Fruit fly (Drosophila melanogaster) whole organism, prepupa: Measurements from ENCODE around the gene CG14154.

Experiments used
- Blimp-1 ChIP-seq: fragments of 200-800 bp; sonication (Bioruptor generic); optimal IDR thresholded peaks from 3 replicates; lab custom pipeline; 2017; ENCODE audit warnings: missing biosample characterization, missing genetic modification characterization, mild to moderate bottlenecking, moderate library complexity, missing genetic modification reagents
- CG10631 ChIP-seq: fragments of 200-800 bp; sonication (Bioruptor generic); optimal IDR thresholded peaks from 2 replicates; lab custom pipeline; 2016; ENCODE audit warnings: missing biosample characterization, missing genetic modification characterization
- CG10669 ChIP-seq: fragments of 200-800 bp; sonication (Bioruptor generic); optimal IDR thresholded peaks from 3 replicates; lab custom pipeline; 2018; ENCODE audit warnings: missing biosample characterization, mild to moderate bottlenecking, missing genetic modification characterization, moderate library complexity
- CG11762 ChIP-seq: fragments of 200-800 bp; sonication (Bioruptor generic); optimal IDR thresholded peaks from 3 replicates; lab custom pipeline; 2016; ENCODE audit warnings: missing biosample characterization, missing genetic modification characterization; ENCODE audit not compliant: insufficient read depth
- CG11902 ChIP-seq: fragments of 200-800 bp; sonication (Bioruptor generic); optimal IDR thresholded peaks from 3 replicates; lab custom pipeline; 2016; ENCODE audit warnings: missing biosample characterization, missing genetic modification characterization
- CG1621 ChIP-seq: fragments of 200-800 bp; sonication (Bioruptor generic); optimal IDR thresholded peaks from 3 replicates; lab custom pipeline; 2018; ENCODE audit warnings: missing biosample characterization, mild to moderate bottlenecking, missing genetic modification characterization
- CG16779 ChIP-seq: fragments of 200-800 bp; sonication (Bioruptor generic); optimal IDR thresholded peaks from 3 replicates; lab custom pipeline; 2017; ENCODE audit warnings: missing biosample characterization, mild to moderate bottlenecking, missing genetic modification characterization
- CG3032 ChIP-seq: fragments of 200-800 bp; optimal IDR thresholded peaks from 2 replicates; lab custom pipeline; 2019; ENCODE audit warnings: missing biosample characterization, mild to moderate bottlenecking, missing genetic modification characterization, moderate library complexity
- CG31627 ChIP-seq: fragments of 200-800 bp; sonication (Bioruptor generic); optimal IDR thresholded peaks from 3 replicates; lab custom pipeline; 2016; ENCODE audit warnings: missing biosample characterization, missing genetic modification characterization
- CG32006 ChIP-seq: fragments of 200-800 bp; sonication (Bioruptor generic); optimal IDR thresholded peaks from 3 replicates; lab custom pipeline; 2017; ENCODE audit warnings: missing biosample characterization, mild to moderate bottlenecking, missing genetic modification characterization
- CG34406 ChIP-seq: fragments of 200-800 bp; sonication (Bioruptor generic); optimal IDR thresholded peaks from 3 replicates; lab custom pipeline; 2016; ENCODE audit warnings: missing biosample characterization, missing genetic modification characterization
- CG6163 ChIP-seq: fragments of 200-800 bp; sonication (Bioruptor generic); IDR thresholded peaks from 3 replicates; pipeline ENCODE4 v1.3.6; 2022; ENCODE audit warnings: missing biosample characterization, missing genetic modification characterization
- CG6276 ChIP-seq: fragments of 200-800 bp; sonication (Bioruptor generic); optimal IDR thresholded peaks from 2 replicates; lab custom pipeline; 2017; ENCODE audit warnings: missing biosample characterization, mild to moderate bottlenecking, missing genetic modification characterization
- CG6792 ChIP-seq: fragments of 200-800 bp; sonication (Bioruptor generic); optimal IDR thresholded peaks from 3 replicates; lab custom pipeline; 2016; ENCODE audit warnings: missing biosample characterization, missing genetic modification characterization
- CG6808 ChIP-seq: fragments of 200-800 bp; sonication (Bioruptor generic); optimal IDR thresholded peaks from 3 replicates; lab custom pipeline; 2017; ENCODE audit warnings: missing biosample characterization, missing genetic modification characterization, mild to moderate bottlenecking, moderate library complexity, missing genetic modification reagents
- CG6854 ChIP-seq: fragments of 200-800 bp; sonication (Bioruptor generic); optimal IDR thresholded peaks from 2 replicates; lab custom pipeline; 2017; ENCODE audit warnings: missing biosample characterization, mild to moderate bottlenecking, missing genetic modification characterization
- CG7368 ChIP-seq: fragments of 200-800 bp; sonication (Bioruptor generic); optimal IDR thresholded peaks from 3 replicates; lab custom pipeline; 2016; ENCODE audit warnings: missing biosample characterization, missing genetic modification characterization
- CG8119 ChIP-seq: fragments of 200-800 bp; sonication (Bioruptor generic); IDR thresholded peaks from 3 replicates; pipeline ENCODE4 v1.3.6; 2022; ENCODE audit warnings: missing biosample characterization, missing genetic modification characterization
- CG8632 ChIP-seq: fragments of 200-800 bp; sonication (Bioruptor generic); optimal IDR thresholded peaks from 3 replicates; lab custom pipeline; 2016; ENCODE audit warnings: missing biosample characterization, missing genetic modification characterization
- Eip78C ChIP-seq: fragments of 200-800 bp; sonication (Bioruptor generic); peaks from one replicate; lab custom pipeline; 2016; ENCODE audit warnings: missing biosample characterization, missing genetic modification characterization
- Eip93F ChIP-seq: fragments of 200-800 bp; sonication (Bioruptor generic); optimal IDR thresholded peaks from 2 replicates; lab custom pipeline; 2016; ENCODE audit warnings: missing biosample characterization, mild to moderate bottlenecking, missing genetic modification characterization
- Ets21C ChIP-seq: fragments of 200-800 bp; sonication (Bioruptor generic); optimal IDR thresholded peaks from 3 replicates; lab custom pipeline; 2016; ENCODE audit warnings: missing biosample characterization, missing genetic modification characterization
- Ets96B ChIP-seq: fragments of 200-800 bp; optimal IDR thresholded peaks from 2 replicates; lab custom pipeline; 2019; ENCODE audit warnings: missing biosample characterization, mild to moderate bottlenecking, missing genetic modification characterization, moderate library complexity
- Gug ChIP-seq: fragments of 200-800 bp; sonication (Bioruptor generic); IDR thresholded peaks from 2 replicates; pipeline ENCODE4 v1.3.6; 2022; ENCODE audit warnings: missing biosample characterization, missing genetic modification characterization
- Hr38 ChIP-seq: sonication (Bioruptor generic); optimal IDR thresholded peaks from 2 replicates; lab custom pipeline; 2016; ENCODE audit warnings: missing biosample characterization, missing genetic modification characterization
- Hr39 ChIP-seq: fragments of 200-800 bp; sonication (Bioruptor generic); optimal IDR thresholded peaks from 2 replicates; lab custom pipeline; 2016; ENCODE audit warnings: missing biosample characterization, missing genetic modification characterization
- Hr4 ChIP-seq: fragments of 200-800 bp; sonication (Bioruptor generic); optimal IDR thresholded peaks from 3 replicates; lab custom pipeline; 2016; ENCODE audit warnings: missing biosample characterization, missing genetic modification characterization
- Lpt ChIP-seq: fragments of 200-800 bp; sonication (Bioruptor generic); optimal IDR thresholded peaks from 3 replicates; lab custom pipeline; 2016; ENCODE audit warnings: missing biosample characterization, missing genetic modification characterization
- Met ChIP-seq: fragments of 200-800 bp; sonication (Bioruptor generic); optimal IDR thresholded peaks from 3 replicates; lab custom pipeline; 2016; ENCODE audit warnings: missing biosample characterization, missing genetic modification characterization
- OdsH ChIP-seq: fragments of 200-800 bp; sonication (Bioruptor generic); optimal IDR thresholded peaks from 3 replicates; lab custom pipeline; 2016; ENCODE audit warnings: missing biosample characterization, missing genetic modification characterization
- achi ChIP-seq: fragments of 200-800 bp; sonication (Bioruptor generic); optimal IDR thresholded peaks from 3 replicates; lab custom pipeline; 2016; ENCODE audit warnings: missing biosample characterization, missing genetic modification characterization
- acj6 ChIP-seq: fragments of 200-800 bp; sonication (Bioruptor generic); optimal IDR thresholded peaks from 3 replicates; lab custom pipeline; 2016; ENCODE audit warnings: missing biosample characterization, missing genetic modification characterization
- dsx ChIP-seq: fragments of 200-800 bp; optimal IDR thresholded peaks from 3 replicates; lab custom pipeline; 2019; ENCODE audit warnings: missing biosample characterization, mild to moderate bottlenecking, missing genetic modification characterization, moderate library complexity; ENCODE audit not compliant: poor library complexity, severe bottlenecking
- eg ChIP-seq: fragments of 200-800 bp; sonication (Bioruptor generic); IDR thresholded peaks from 3 replicates; pipeline ENCODE4 v1.3.6; 2022; ENCODE audit warnings: missing biosample characterization, missing genetic modification characterization
- esn ChIP-seq: fragments of 200-800 bp; sonication (Bioruptor generic); optimal IDR thresholded peaks from 2 replicates; lab custom pipeline; 2016; ENCODE audit warnings: missing biosample characterization, mild to moderate bottlenecking, missing genetic modification characterization, moderate library complexity
- fd59A ChIP-seq: fragments of 200-800 bp; sonication (Bioruptor generic); optimal IDR thresholded peaks from 2 replicates; lab custom pipeline; 2017; ENCODE audit warnings: missing biosample characterization, mild to moderate bottlenecking, missing genetic modification characterization, missing genetic modification reagents
- pdm3 ChIP-seq: fragments of 200-800 bp; sonication (Bioruptor generic); optimal IDR thresholded peaks from 3 replicates; lab custom pipeline; 2016; ENCODE audit warnings: missing biosample characterization, missing genetic modification characterization
- spab ChIP-seq: fragments of 200-800 bp; sonication (Bioruptor generic); optimal IDR thresholded peaks from 2 replicates; lab custom pipeline; 2017; ENCODE audit warnings: missing biosample characterization, mild to moderate bottlenecking, missing genetic modification characterization, missing genetic modification reagents
- ss ChIP-seq, 2 experiments: fragments of 200-800 bp; sonication (Bioruptor generic); optimal IDR thresholded peaks; 2 replicates in 1 of 2; 3 replicates in 1 of 2; lab custom pipeline; 2017 to 2018; ENCODE audit warnings: mild to moderate bottlenecking in 2 of 2, missing biosample characterization in 2 of 2, missing genetic modification characterization in 2 of 2, moderate library complexity in 1 of 2
- svp ChIP-seq: fragments of 200-800 bp; sonication (Bioruptor generic); peaks from one replicate; lab custom pipeline; 2016; ENCODE audit warnings: missing biosample characterization, missing genetic modification characterization
- topi ChIP-seq: fragments of 200-800 bp; sonication (Bioruptor generic); optimal IDR thresholded peaks from 3 replicates; lab custom pipeline; 2016; ENCODE audit warnings: missing biosample characterization, missing genetic modification characterization

CG14154 gene

dm6 chr3L:10637819-10638218 lies 3.9 kb upstream of the CG14154 start, which contains the start of gene Cnep1r2 (continued):
- peak; percentile 84 for TF ChIP-seq CG31627
- peak; percentile 87 for TF ChIP-seq spab (GFP tag; lab: Kevin White, UChicago)
- peak; percentile 94 for TF ChIP-seq Ets96B (tag; lab: Kevin White, UChicago)
- TF ChIP-seq CG11902 (GFP tag; lab: Kevin White, UChicago), result peak; percentile 85
- peak; percentile 83 for TF ChIP-seq pdm3
- TF ChIP-seq Hr38 (GFP tag; lab: Kevin White, UChicago), result no peak
- TF ChIP-seq CG6854 (GFP tag; lab: Kevin White, UChicago), result peak; percentile 90
- peak; percentile 89 for TF ChIP-seq CG10669 (GFP tag; lab: Kevin White, UChicago)
- peak in 1 of 2 experiments; percentile 96 for TF ChIP-seq ss (GFP tag; optimal IDR thresholded peaks at IDR 0.05; lab: Kevin White, UChicago)
- peak; percentile 86 for TF ChIP-seq topi (GFP tag; lab: Kevin White, UChicago)
- TF ChIP-seq OdsH (GFP tag; lab: Kevin White, UChicago), result peak; percentile 93
- peak; percentile 94 for TF ChIP-seq eg (GFP tag; lab: Robert Waterston, UW)
- TF ChIP-seq Lpt (GFP tag; lab: Kevin White, UChicago), result peak; percentile 62
- peak; percentile 97 for TF ChIP-seq CG3032 (tag; lab: Kevin White, UChicago)
- no peak for TF ChIP-seq CG1621 (tag; lab: Kevin White, UChicago)
- peak; percentile 92 for TF ChIP-seq acj6 (GFP tag; lab: Kevin White, UChicago)
- peak; percentile 91 for TF ChIP-seq Gug (GFP tag; lab: Robert Waterston, UW)
- TF ChIP-seq CG6808 (GFP tag; lab: Kevin White, UChicago), result peak; percentile 88
- TF ChIP-seq Hr39 (GFP tag; lab: Kevin White, UChicago), result peak; percentile 85
- TF ChIP-seq CG6792 (GFP tag; lab: Kevin White, UChicago), result peak; percentile 87
- TF ChIP-seq CG6163 (GFP tag; lab: Robert Waterston, UW), result peak; percentile 92; the same call in 2 of the 3 replicates
- TF ChIP-seq dsx, result peak; percentile 94
- peak; percentile 92 for TF ChIP-seq esn
- no peak for TF ChIP-seq CG6276
- TF ChIP-seq fd59A (GFP tag; lab: Kevin White, UChicago), result peak; percentile 75
- TF ChIP-seq CG16779 (tag; lab: Kevin White, UChicago), result no peak
- no peak for TF ChIP-seq Met (GFP tag; lab: Kevin White, UChicago)
- TF ChIP-seq CG32006 (GFP tag; lab: Kevin White, UChicago), result peak; percentile 96
- peak; percentile 92 for TF ChIP-seq CG8119 (GFP tag; lab: Robert Waterston, UW)
- TF ChIP-seq Ets21C, result peak; percentile 75
- no peak for TF ChIP-seq CG7368 (GFP tag; lab: Kevin White, UChicago)
- peak; percentile 96 for TF ChIP-seq CG34406
- peak; percentile 94 for TF ChIP-seq Eip78C
- peak; percentile 96 for TF ChIP-seq achi (GFP tag; lab: Kevin White, UChicago)
- TF ChIP-seq CG10631 (GFP tag; lab: Kevin White, UChicago), result peak; percentile 97
- TF ChIP-seq svp (GFP tag; lab: Kevin White, UChicago), result no peak
- no peak for TF ChIP-seq Hr4 (GFP tag; lab: Kevin White, UChicago)
- TF ChIP-seq Eip93F (GFP tag; lab: Kevin White, UChicago), result peak; percentile 66
- TF ChIP-seq CG8632, result peak; percentile 93
- TF ChIP-seq Blimp-1 (GFP tag; lab: Kevin White, UChicago), result peak; percentile 88
- TF ChIP-seq, all 60 proteins: peak for 50

DNA sequence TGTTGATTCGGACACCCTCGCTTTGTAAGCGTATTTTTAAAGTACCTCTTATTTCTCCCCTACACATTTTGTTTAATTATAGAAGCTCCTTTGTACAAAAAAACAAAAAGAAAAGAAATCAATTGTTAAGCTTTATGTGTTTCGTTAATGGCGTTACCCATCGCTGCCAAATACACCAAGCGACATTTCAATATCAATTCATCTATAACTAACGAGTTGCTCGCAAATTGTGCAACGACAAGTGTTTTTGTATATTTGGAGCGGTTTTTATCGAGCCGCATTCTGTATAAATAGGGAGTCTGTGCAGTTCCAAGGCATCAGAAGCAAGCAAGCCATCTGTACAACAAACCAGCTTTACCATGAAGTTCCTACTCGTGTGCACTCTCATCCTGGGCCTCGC lies 2.2 kb upstream of the CG14154 start, which contains the start of gene CG18628:
Gene CG18628, plus strand, starts transcription at position 301 of the 400 bp plus-strand sequence.
- TF ChIP-seq fd59A (GFP tag; lab: Kevin White, UChicago) (no peak), CG11762 (no peak), Eip78C (no peak), eg (GFP tag; lab: Robert Waterston, UW) (no peak), Met (GFP tag; lab: Kevin White, UChicago) (no peak)
